Worm (Caenorhabditis elegans): ENCODE measurements around the gene mtrr-1.

The mtrr-1 gene

ce11 chrII:9285171-9286025 is at the start of gene mtrr-1:
TSS of gene mtrr-1 (plus strand) at chrII:9285975.
- no peak for TF ChIP-seq mab-9 (GFP tag; IDR thresholded peaks at IDR 0.05)
- TF ChIP-seq dpl-1 (GFP tag; optimal IDR thresholded peaks at IDR 0.05) = peak in 2 of 3 experiments; percentile 11 to 46
- peak; percentile 27; the same call in 1 of the 2 replicates for TF ChIP-seq grh-1 (GFP tag; IDR thresholded peaks at IDR 0.05)
- no peak for TF ChIP-seq fkh-4 (tag; optimal IDR thresholded peaks at IDR 0.05; ENCODE audit: borderline replicate concordance)
- no peak for TF ChIP-seq lin-15B (tag; optimal IDR thresholded peaks at IDR 0.05)
- TF ChIP-seq egl-13 (tag; optimal IDR thresholded peaks at IDR 0.05) = peak; percentile 5
- no peak for TF ChIP-seq vab-15 (tag; optimal IDR thresholded peaks at IDR 0.05)
- TF ChIP-seq F16B12.6 (tag; optimal IDR thresholded peaks at IDR 0.05) = peak; percentile 72
- TF ChIP-seq swsn-7 (tag; optimal IDR thresholded peaks at IDR 0.05) = peak; percentile 9
- TF ChIP-seq dsc-1 (tag; optimal IDR thresholded peaks at IDR 0.05) = peak; percentile 28
- TF ChIP-seq lsy-2 (tag; optimal IDR thresholded peaks at IDR 0.05) = peak; percentile 43 to 76
- TF ChIP-seq ama-1 (optimal IDR thresholded peaks at IDR 0.05) = peak; percentile 59
- TF ChIP-seq fkh-10 (GFP tag; optimal IDR thresholded peaks at IDR 0.05) = peak; percentile 15
- TF ChIP-seq ztf-4 (tag; optimal IDR thresholded peaks at IDR 0.05) = peak; percentile 5
- no peak for TF ChIP-seq tlp-1 (tag; optimal IDR thresholded peaks at IDR 0.05)
- TF ChIP-seq blmp-1 (tag; optimal IDR thresholded peaks at IDR 0.05) = no peak
- peak; percentile 49 for TF ChIP-seq nhr-19 (GFP tag; conservative IDR thresholded peaks at IDR 0.05)
- peak; percentile 25 for TF ChIP-seq hlh-17 (GFP tag; optimal IDR thresholded peaks at IDR 0.05; ENCODE audit: borderline replicate concordance)
- TF ChIP-seq xbp-1 (tag; optimal IDR thresholded peaks at IDR 0.05) = peak; percentile 20
- peak; percentile 7 for TF ChIP-seq snu-23 (GFP tag; optimal IDR thresholded peaks at IDR 0.05)
- no peak for TF ChIP-seq isw-1 (GFP tag; IDR thresholded peaks at IDR 0.05)
- peak; percentile 13 for TF ChIP-seq rnt-1 (tag; optimal IDR thresholded peaks at IDR 0.05)
- TF ChIP-seq nhr-12 (tag; optimal IDR thresholded peaks at IDR 0.05) = no peak
- TF ChIP-seq nhr-85 (tag) = peak; percentile 67
- TF ChIP-seq nhr-71 (tag; optimal IDR thresholded peaks at IDR 0.05) = peak; percentile 55
- no peak for TF ChIP-seq nhr-237 (tag; optimal IDR thresholded peaks at IDR 0.05)
- TF ChIP-seq ceh-8 (GFP tag; optimal IDR thresholded peaks at IDR 0.05) = peak; percentile 9
- TF ChIP-seq aly-2 (tag; optimal IDR thresholded peaks at IDR 0.05) = peak; percentile 18
- TF ChIP-seq unc-86 (tag; optimal IDR thresholded peaks at IDR 0.05) = no peak
- TF ChIP-seq elt-3 (tag; optimal IDR thresholded peaks at IDR 0.05) = no peak
- TF ChIP-seq lin-35 (GFP tag; optimal IDR thresholded peaks at IDR 0.05) = peak; percentile 2 to 16
- TF ChIP-seq efl-1 (optimal IDR thresholded peaks at IDR 0.05) = peak; percentile 38 to 41
- TF ChIP-seq efl-1 (GFP tag; optimal IDR thresholded peaks at IDR 0.05 in 1 of 2) = peak in 1 of 2 experiments; percentile 37
- no peak for TF ChIP-seq nhr-47 (tag; optimal IDR thresholded peaks at IDR 0.05)

- TF ChIP-seq nhr-76 (tag; optimal IDR thresholded peaks at IDR 0.05) (no peak), ama-1 (optimal IDR thresholded peaks at IDR 0.05) (no peak), tlp-1 (tag; optimal IDR thresholded peaks at IDR 0.05) (no peak), lin-14 (GFP tag; optimal IDR thresholded peaks at IDR 0.05) (no peak), ceh-88 (GFP tag; IDR thresholded peaks at IDR 0.05) (no peak), unc-86 (tag; optimal IDR thresholded peaks at IDR 0.05) (no peak), vab-15 (tag; optimal IDR thresholded peaks at IDR 0.05) (no peak), aly-2 (tag; optimal IDR thresholded peaks at IDR 0.05) (no peak), F16B12.6 (tag; optimal IDR thresholded peaks at IDR 0.05) (no peak), C34B4.2 (tag; optimal IDR thresholded peaks at IDR 0.05) (no peak), lin-35 (GFP tag; optimal IDR thresholded peaks at IDR 0.05) (no peak), nhr-19 (GFP tag; conservative IDR thresholded peaks at IDR 0.05) (no peak), hlh-17 (GFP tag; optimal IDR thresholded peaks at IDR 0.05; ENCODE audit: borderline replicate concordance) (no peak)
These were observed 49.5 kb upstream of the mtrr-1 start, which contains the start of gene T26C5.3 for ce11 chrII:9236283-9236682. TSS of gene T26C5.3 (plus strand) at chrII:9236583.

DNA sequence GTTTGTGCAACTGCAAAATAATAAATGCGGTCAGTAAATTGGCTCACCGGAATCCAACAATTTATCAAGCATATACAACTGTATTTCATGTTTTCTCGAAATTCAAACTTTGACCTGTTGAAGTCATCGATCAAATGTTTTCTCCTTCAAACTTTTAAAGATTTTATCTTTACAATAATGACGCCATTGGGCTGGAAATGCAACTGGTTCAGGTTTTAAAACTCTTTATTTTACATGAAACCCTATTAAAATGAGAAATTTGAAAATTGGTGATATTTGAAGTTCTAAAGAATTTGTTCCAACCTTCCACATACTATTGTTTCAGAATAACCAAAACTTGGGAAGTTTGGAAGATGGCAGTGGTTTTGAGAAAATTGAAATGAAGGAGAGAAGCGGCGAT is 48.8 kb upstream of the mtrr-1 start:
- TF ChIP-seq aly-2 (tag; optimal IDR thresholded peaks at IDR 0.05) = no peak
- TF ChIP-seq nhr-85 (tag) = peak; percentile 63

All from whole organism, L1 larva.